Worm (Caenorhabditis elegans) whole organism, L1 larva: Measurements from ENCODE around the gene F58H1.2.

ENCODE experiments used
- ama-1 ChIP-seq: fragments of 150-350 bp; optimal IDR thresholded peaks from 2 replicates; lab custom pipeline; 2014
- ceh-82 ChIP-seq, 3 experiments: fragments of 150-350 bp in 1 of 3; sonication (generic microtip) in 2 of 3; optimal IDR thresholded peaks; 2 replicates each; lab custom pipeline; 2014 to 2017; ENCODE audit warnings: missing biosample characterization in 3 of 3, missing genetic modification characterization in 3 of 3
- egl-27 ChIP-seq, 2 experiments: fragments of 150-350 bp in 1 of 2; sonication (generic microtip); optimal IDR thresholded peaks; 3 replicates each; lab custom pipeline; 2017 to 2018; ENCODE audit warnings: missing biosample characterization in 2 of 2, missing genetic modification characterization in 2 of 2, missing genetic modification reagents in 2 of 2
- fos-1 ChIP-seq: fragments of 150-350 bp; optimal IDR thresholded peaks from 2 replicates; lab custom pipeline; 2014; ENCODE audit warnings: missing biosample characterization, missing genetic modification characterization
- nhr-20 ChIP-seq: sonication (generic microtip); optimal IDR thresholded peaks from 2 replicates; lab custom pipeline; 2016; ENCODE audit warnings: mild to moderate bottlenecking, missing genetic modification characterization, missing compliant biosample characterization
- tbx-2 ChIP-seq: sonication (generic microtip); optimal IDR thresholded peaks from 2 replicates; lab custom pipeline; 2016; ENCODE audit warnings: missing genetic modification characterization, missing compliant biosample characterization
- xbp-1 ChIP-seq: sonication (generic microtip); optimal IDR thresholded peaks from 2 replicates; lab custom pipeline; 2016; ENCODE audit warnings: missing genetic modification characterization, missing compliant biosample characterization

DNA sequence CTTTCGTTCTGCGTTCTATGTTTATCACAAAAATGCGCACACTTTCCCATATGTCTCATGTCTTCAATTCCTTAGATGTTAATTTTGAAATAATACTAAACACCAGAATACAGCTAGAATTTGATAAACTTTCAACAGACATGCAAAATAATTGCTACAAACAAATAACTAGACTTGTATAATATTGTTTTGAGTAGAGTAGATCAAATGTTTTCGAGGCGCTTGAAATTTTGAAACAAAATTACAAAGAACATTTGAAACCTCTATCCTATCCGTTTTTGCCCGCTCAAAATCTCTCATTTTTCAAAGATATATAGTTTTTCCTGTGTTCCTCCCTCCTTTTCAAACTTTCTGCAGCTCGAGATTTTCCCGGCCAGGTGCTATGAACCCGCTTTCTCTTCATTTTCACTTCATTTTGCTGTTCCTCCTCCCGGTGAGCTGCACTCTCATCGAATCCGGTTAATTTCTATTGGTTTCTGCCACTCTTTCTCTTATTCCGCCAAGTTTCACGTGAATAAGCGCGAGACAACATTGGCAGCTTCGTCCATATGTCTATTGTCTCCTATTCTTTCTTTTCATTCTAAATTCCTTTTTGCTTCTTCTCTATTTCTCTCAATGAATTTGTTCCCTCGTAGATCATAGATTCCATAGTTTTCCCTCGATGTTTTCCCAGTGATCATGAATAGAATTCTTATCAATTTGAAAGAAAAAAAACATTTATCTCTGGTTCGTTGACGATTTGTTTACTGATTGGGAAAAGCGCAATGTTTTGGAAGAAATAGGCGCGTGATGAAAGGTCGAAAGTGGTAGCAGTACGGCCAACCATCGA, 7.0 kb upstream of the F58H1.2 start:
- no peak for TF ChIP-seq egl-27 (tag; optimal IDR thresholded peaks at IDR 0.05; lab: Kevin White, UChicago)
- no peak for TF ChIP-seq fos-1 (tag; lab: Kevin White, UChicago)
- peak; percentile 7 for TF ChIP-seq tbx-2 (tag; lab: Kevin White, UChicago)
- peak; percentile 28 for TF ChIP-seq nhr-20 (tag; lab: Kevin White, UChicago)
- no peak for TF ChIP-seq ama-1 (lab: Kevin White, UChicago)
- TF ChIP-seq ceh-82 (tag; optimal IDR thresholded peaks at IDR 0.05; lab: Kevin White, UChicago): no peak
- no peak for TF ChIP-seq xbp-1 (tag; lab: Kevin White, UChicago)
